Worm (Caenorhabditis elegans): Measurements from ENCODE around the gene dsl-7.

DNA sequence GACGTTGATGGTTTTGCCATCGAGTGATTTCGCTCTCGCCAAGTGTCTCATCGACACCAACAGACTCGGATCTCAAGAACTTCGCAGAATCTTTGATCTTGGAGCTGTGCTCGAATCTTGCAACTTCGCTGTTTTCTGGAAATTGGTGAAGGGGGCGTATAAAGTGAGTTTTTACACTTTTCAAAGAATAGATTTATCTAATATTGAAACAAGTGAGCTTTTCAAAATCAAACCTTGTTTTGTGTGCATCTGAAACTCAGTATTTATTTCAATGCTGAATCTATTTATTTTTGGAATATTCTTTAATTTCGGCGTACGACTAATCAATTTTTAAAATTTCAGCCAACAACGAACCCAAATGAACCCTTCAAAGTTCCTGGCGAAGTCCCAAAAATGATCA is 38.7 kb upstream of the dsl-7 start:
- TF ChIP-seq hnd-1 (tag; optimal IDR thresholded peaks at IDR 0.05) (no peak), ets-7 (tag; optimal IDR thresholded peaks at IDR 0.05) (no peak), tbx-11 (GFP tag; IDR thresholded peaks at IDR 0.05) (no peak), ama-1 (optimal IDR thresholded peaks at IDR 0.05) (no peak)
